1 fruit fly cellular context compared by ENCODE assay signal in genomic region chr3R:17794335-17795074, dm6.
TF ChIP-seq lines count a peak whose summit lies in the region.

Gene CG43102 (minus strand): TSS chr3R:17794490.

TF ChIP-seq in whole organism, embryonic, 481 proteins besides CTCF, POLR2A, EP300 and RAD21 (continued from another document and continues in another):
- TF ChIP-seq bab2 (GFP tag; optimal IDR thresholded peaks at IDR 0.05; lab: Kevin White, UChicago), result peak; percentile 34
- no peak for TF ChIP-seq crc (GFP tag; optimal IDR thresholded peaks at IDR 0.05; lab: Kevin White, UChicago)
- TF ChIP-seq CG8388 (GFP tag; optimal IDR thresholded peaks at IDR 0.05; lab: Kevin White, UChicago), result peak; percentile 51
- TF ChIP-seq grn (GFP tag; optimal IDR thresholded peaks at IDR 0.05; lab: Kevin White, UChicago), result no peak
- TF ChIP-seq klu (GFP tag; IDR thresholded peaks at IDR 0.05; lab: Robert Waterston, UW), result no peak; the same call in 1 of the 2 replicates
- TF ChIP-seq br (optimal IDR thresholded peaks at IDR 0.05; lab: Kevin White, UChicago), result no peak
- TF ChIP-seq CG10431 (GFP tag; optimal IDR thresholded peaks at IDR 0.05; lab: Kevin White, UChicago), result peak; percentile 22
- TF ChIP-seq knrl (GFP tag; IDR thresholded peaks at IDR 0.05; lab: Robert Waterston, UW; ENCODE audit: partially characterized antibody), result peak; percentile 73; the same call in 2 of the 3 replicates
- TF ChIP-seq wor (GFP tag; IDR thresholded peaks at IDR 0.05; lab: Robert Waterston, UW), result no peak
- TF ChIP-seq Nf-YC (tag; optimal IDR thresholded peaks at IDR 0.05; lab: Kevin White, UChicago), result peak; percentile 74
- TF ChIP-seq CG4730 (GFP tag; IDR thresholded peaks at IDR 0.05; lab: Robert Waterston, UW), result peak; percentile 50; the same call in 1 of the 2 replicates
- TF ChIP-seq hbn (GFP tag; IDR thresholded peaks at IDR 0.05; lab: Robert Waterston, UW; ENCODE audit: partially characterized antibody), result 0 out of 2 replicates have a peak, but pooled peaks have one; percentile 60
- peak; percentile 78 for TF ChIP-seq grau (tag; optimal IDR thresholded peaks at IDR 0.05; lab: Kevin White, UChicago)
- TF ChIP-seq CG2120 (GFP tag; optimal IDR thresholded peaks at IDR 0.05; lab: Kevin White, UChicago), result peak; percentile 67
- TF ChIP-seq Sry-δ (GFP tag; optimal IDR thresholded peaks at IDR 0.05; lab: Kevin White, UChicago), result no peak
- TF ChIP-seq gt (GFP tag; IDR thresholded peaks at IDR 0.05; lab: Robert Waterston, UW), result no peak
- TF ChIP-seq CG8944 (GFP tag; optimal IDR thresholded peaks at IDR 0.05; lab: Kevin White, UChicago), result peak; percentile 44
- no peak for TF ChIP-seq CG10321 (GFP tag; IDR thresholded peaks at IDR 0.05; lab: Robert Waterston, UW)
- TF ChIP-seq Elba2 (GFP tag; optimal IDR thresholded peaks at IDR 0.05; lab: Kevin White, UChicago), result no peak
- TF ChIP-seq HLH4C (GFP tag; IDR thresholded peaks at IDR 0.05; lab: Robert Waterston, UW; ENCODE audit: partially characterized antibody), result peak; percentile 59
- TF ChIP-seq Aef1 (GFP tag; IDR thresholded peaks at IDR 0.05; lab: Robert Waterston, UW), result peak; percentile 75
- TF ChIP-seq trem (tag; optimal IDR thresholded peaks at IDR 0.05; lab: Kevin White, UChicago), result peak; percentile 63
- no peak for TF ChIP-seq CG4854 (GFP tag; optimal IDR thresholded peaks at IDR 0.05; lab: Kevin White, UChicago)
- TF ChIP-seq Myb (GFP tag; optimal IDR thresholded peaks at IDR 0.05; lab: Kevin White, UChicago), result peak; percentile 64
- TF ChIP-seq CG31388 (GFP tag; optimal IDR thresholded peaks at IDR 0.05; lab: Kevin White, UChicago), result no peak
- peak; percentile 65 for TF ChIP-seq Jarid2 (GFP tag; optimal IDR thresholded peaks at IDR 0.05; lab: Kevin White, UChicago)
- TF ChIP-seq nau (GFP tag; optimal IDR thresholded peaks at IDR 0.05; lab: Kevin White, UChicago), result no peak
- no peak for TF ChIP-seq CG17186 (GFP tag; optimal IDR thresholded peaks at IDR 0.05; lab: Kevin White, UChicago)
- TF ChIP-seq Nf-YA (GFP tag; IDR thresholded peaks at IDR 0.05; lab: Robert Waterston, UW), result peak; percentile 42; the same call in 1 of the 2 replicates
- TF ChIP-seq sc (optimal IDR thresholded peaks at IDR 0.05; lab: Kevin White, UChicago), result no peak
- TF ChIP-seq sc (GFP tag; optimal IDR thresholded peaks at IDR 0.05; lab: Kevin White, UChicago), result peak; percentile 2
- no peak for TF ChIP-seq zf30C (GFP tag; optimal IDR thresholded peaks at IDR 0.05; lab: Kevin White, UChicago)
- peak; percentile 3 for TF ChIP-seq NC2α (GFP tag; optimal IDR thresholded peaks at IDR 0.05; lab: Kevin White, UChicago)
- TF ChIP-seq CG14710 (tag; optimal IDR thresholded peaks at IDR 0.05; lab: Kevin White, UChicago), result peak; percentile 80
- TF ChIP-seq Blimp-1 (GFP tag; optimal IDR thresholded peaks at IDR 0.05; lab: Kevin White, UChicago), result peak; percentile 63
- peak; percentile 69 for TF ChIP-seq vnd (GFP tag; IDR thresholded peaks at IDR 0.05; lab: Robert Waterston, UW; ENCODE audit: partially characterized antibody)
- TF ChIP-seq Dref (GFP tag; IDR thresholded peaks at IDR 0.05; lab: Robert Waterston, UW), result peak; percentile 59
- TF ChIP-seq CG15011 (GFP tag; optimal IDR thresholded peaks at IDR 0.05; lab: Kevin White, UChicago), result peak; percentile 16
- TF ChIP-seq gce (GFP tag; IDR thresholded peaks at IDR 0.05; lab: Robert Waterston, UW), result peak; percentile 47; the same call in 1 of the 3 replicates
- no peak for TF ChIP-seq sim (GFP tag; IDR thresholded peaks at IDR 0.05; lab: Robert Waterston, UW)
- peak; percentile 58 for TF ChIP-seq wek (GFP tag; optimal IDR thresholded peaks at IDR 0.05; lab: Kevin White, UChicago)
- TF ChIP-seq disco-r (GFP tag; optimal IDR thresholded peaks at IDR 0.05; lab: Kevin White, UChicago), result no peak
- peak; percentile 72 for TF ChIP-seq az2 (GFP tag; optimal IDR thresholded peaks at IDR 0.05; lab: Kevin White, UChicago)
- peak; percentile 61; the same call in 2 of the 3 replicates for TF ChIP-seq CG11695 (GFP tag; IDR thresholded peaks at IDR 0.05; lab: Robert Waterston, UW)
- TF ChIP-seq CG12391 (tag; optimal IDR thresholded peaks at IDR 0.05; lab: Kevin White, UChicago), result peak; percentile 72
- TF ChIP-seq Sin3A (optimal IDR thresholded peaks at IDR 0.05; lab: Kevin White, UChicago), result no peak
- peak; percentile 24 for TF ChIP-seq chn (GFP tag; optimal IDR thresholded peaks at IDR 0.05; lab: Kevin White, UChicago)
- peak; percentile 69; the same call in 2 of the 3 replicates for TF ChIP-seq zfh1 (GFP tag; IDR thresholded peaks at IDR 0.05; lab: Robert Waterston, UW)
- no peak for TF ChIP-seq CG8359 (GFP tag; optimal IDR thresholded peaks at IDR 0.05; lab: Kevin White, UChicago; ENCODE audit: borderline replicate concordance)
- TF ChIP-seq cwo (GFP tag; optimal IDR thresholded peaks at IDR 0.05; lab: Kevin White, UChicago), result peak; percentile 9
- TF ChIP-seq bbx (GFP tag; IDR thresholded peaks at IDR 0.05; lab: Robert Waterston, UW; ENCODE audit: partially characterized antibody), result peak; percentile 57
- peak; percentile 83 for TF ChIP-seq CG17361 (GFP tag; IDR thresholded peaks at IDR 0.05; lab: Robert Waterston, UW)
- TF ChIP-seq Kr (GFP tag; optimal IDR thresholded peaks at IDR 0.05; lab: Kevin White, UChicago), result no peak
- peak; percentile 58 for TF ChIP-seq Abd-B (GFP tag; optimal IDR thresholded peaks at IDR 0.05; lab: Kevin White, UChicago)
- TF ChIP-seq CG14014 (GFP tag; IDR thresholded peaks at IDR 0.05; lab: Robert Waterston, UW), result peak; percentile 70
- TF ChIP-seq hkb (optimal IDR thresholded peaks at IDR 0.05; lab: Kevin White, UChicago), result no peak
- peak; percentile 86 for TF ChIP-seq hkb (GFP tag; IDR thresholded peaks at IDR 0.05; lab: Robert Waterston, UW)
- TF ChIP-seq amos (GFP tag; IDR thresholded peaks at IDR 0.05; lab: Robert Waterston, UW; ENCODE audit: partially characterized antibody), result peak; percentile 66
- peak; percentile 3 for TF ChIP-seq fd64A (GFP tag; optimal IDR thresholded peaks at IDR 0.05; lab: Kevin White, UChicago)
- no peak for TF ChIP-seq sima (GFP tag; optimal IDR thresholded peaks at IDR 0.05; lab: Kevin White, UChicago)
- TF ChIP-seq CG2875 (GFP tag; optimal IDR thresholded peaks at IDR 0.05; lab: Kevin White, UChicago), result peak; percentile 18
- TF ChIP-seq CG31441 (GFP tag; IDR thresholded peaks at IDR 0.05; lab: Robert Waterston, UW), result peak; percentile 83
- peak; percentile 58; the same call in 1 of the 2 replicates for TF ChIP-seq lmd (GFP tag; IDR thresholded peaks at IDR 0.05; lab: Robert Waterston, UW)
- TF ChIP-seq Oli (tag; optimal IDR thresholded peaks at IDR 0.05; lab: Kevin White, UChicago), result peak; percentile 65
- peak; percentile 93 for TF ChIP-seq CG11560 (tag; IDR thresholded peaks at IDR 0.05; lab: Robert Waterston, UW)
- TF ChIP-seq unc-4 (GFP tag; IDR thresholded peaks at IDR 0.05; lab: Robert Waterston, UW; ENCODE audit: partially characterized antibody), result peak; percentile 80; the same call in 1 of the 2 replicates
- no peak for TF ChIP-seq ab (GFP tag; optimal IDR thresholded peaks at IDR 0.05; lab: Kevin White, UChicago)
- peak; percentile 72 for TF ChIP-seq Sox102F (GFP tag; optimal IDR thresholded peaks at IDR 0.05; lab: Kevin White, UChicago)
- TF ChIP-seq ranshi (GFP tag; IDR thresholded peaks at IDR 0.05; lab: Robert Waterston, UW), result peak; percentile 66
- peak; percentile 57 for TF ChIP-seq onecut (GFP tag; IDR thresholded peaks at IDR 0.05; lab: Robert Waterston, UW)
- no peak for TF ChIP-seq CG7745 (tag; optimal IDR thresholded peaks at IDR 0.05; lab: Kevin White, UChicago)
- no peak for TF ChIP-seq p53 (GFP tag; optimal IDR thresholded peaks at IDR 0.05; lab: Kevin White, UChicago)
- peak; percentile 14 for TF ChIP-seq Usf (GFP tag; optimal IDR thresholded peaks at IDR 0.05; lab: Kevin White, UChicago)
- peak; percentile 73 for TF ChIP-seq Awh (GFP tag; IDR thresholded peaks at IDR 0.05; lab: Robert Waterston, UW)
- peak; percentile 33 for TF ChIP-seq CG12219 (GFP tag; optimal IDR thresholded peaks at IDR 0.05; lab: Kevin White, UChicago)
- no peak for TF ChIP-seq CG3838 (GFP tag; optimal IDR thresholded peaks at IDR 0.05; lab: Kevin White, UChicago)
- TF ChIP-seq ci (GFP tag; IDR thresholded peaks at IDR 0.05; lab: Robert Waterston, UW), result peak; percentile 82
- TF ChIP-seq CG10979 (tag; optimal IDR thresholded peaks at IDR 0.05; lab: Kevin White, UChicago), result peak; percentile 44
- no peak for TF ChIP-seq Stat92E (GFP tag; optimal IDR thresholded peaks at IDR 0.05; lab: Kevin White, UChicago)
- peak; percentile 30 for TF ChIP-seq D19B (GFP tag; optimal IDR thresholded peaks at IDR 0.05; lab: Kevin White, UChicago)
- no peak for TF ChIP-seq Oaz (GFP tag; IDR thresholded peaks at IDR 0.05; lab: Robert Waterston, UW)
- 0 out of 3 replicates have a peak, but pooled peaks have one; percentile 43 for TF ChIP-seq mld (GFP tag; IDR thresholded peaks at IDR 0.05; lab: Robert Waterston, UW; ENCODE audit: partially characterized antibody)
- peak; percentile 49 for TF ChIP-seq odd (GFP tag; optimal IDR thresholded peaks at IDR 0.05; lab: Kevin White, UChicago)
- TF ChIP-seq Atf-2 (GFP tag; optimal IDR thresholded peaks at IDR 0.05; lab: Kevin White, UChicago), result peak; percentile 46
- TF ChIP-seq lov (optimal IDR thresholded peaks at IDR 0.05; lab: Kevin White, UChicago), result no peak
- TF ChIP-seq lov (GFP tag; IDR thresholded peaks at IDR 0.05; lab: Robert Waterston, UW), result 0 out of 3 replicates have a peak, but pooled peaks have one; percentile 41
- TF ChIP-seq CG1603 (tag; optimal IDR thresholded peaks at IDR 0.05; lab: Kevin White, UChicago), result peak; percentile 61
- TF ChIP-seq Ravus (GFP tag; IDR thresholded peaks at IDR 0.05; lab: Robert Waterston, UW), result no peak; the same call in 1 of the 2 replicates
- peak; percentile 56; the same call in 2 of the 3 replicates for TF ChIP-seq CG2889 (GFP tag; IDR thresholded peaks at IDR 0.05; lab: Robert Waterston, UW)
- peak; percentile 91 for TF ChIP-seq CG4707 (GFP tag; optimal IDR thresholded peaks at IDR 0.05; lab: Kevin White, UChicago)
- peak; percentile 18 for TF ChIP-seq ash1 (GFP tag; optimal IDR thresholded peaks at IDR 0.05; lab: Kevin White, UChicago)
- TF ChIP-seq Gug (GFP tag; IDR thresholded peaks at IDR 0.05; lab: Robert Waterston, UW), result peak; percentile 76
- TF ChIP-seq Mes4 (GFP tag; optimal IDR thresholded peaks at IDR 0.05; lab: Kevin White, UChicago), result no peak
- no peak for TF ChIP-seq nerfin-2 (GFP tag; IDR thresholded peaks at IDR 0.05; lab: Robert Waterston, UW; ENCODE audit: partially characterized antibody)
- peak; percentile 20 for TF ChIP-seq kni (GFP tag; optimal IDR thresholded peaks at IDR 0.05; lab: Kevin White, UChicago)
- peak; percentile 90 for TF ChIP-seq CG15514 (GFP tag; optimal IDR thresholded peaks at IDR 0.05; lab: Kevin White, UChicago)
- TF ChIP-seq Dbx (GFP tag; IDR thresholded peaks at IDR 0.05; lab: Robert Waterston, UW), result peak; percentile 72
- TF ChIP-seq Taf1 (GFP tag; IDR thresholded peaks at IDR 0.05; lab: Robert Waterston, UW), result peak; percentile 62
- peak; percentile 27; the same call in 1 of the 3 replicates for TF ChIP-seq CG2199 (GFP tag; IDR thresholded peaks at IDR 0.05; lab: Robert Waterston, UW)
- peak; percentile 70 for TF ChIP-seq CG13424 (tag; optimal IDR thresholded peaks at IDR 0.05; lab: Kevin White, UChicago)
- TF ChIP-seq CG6689 (GFP tag; IDR thresholded peaks at IDR 0.05; lab: Robert Waterston, UW), result 0 out of 2 replicates have a peak, but pooled peaks have one; percentile 33
- peak; percentile 78 for TF ChIP-seq CG17829 (tag; optimal IDR thresholded peaks at IDR 0.05; lab: Kevin White, UChicago)
- no peak for TF ChIP-seq CHES-1-like (GFP tag; optimal IDR thresholded peaks at IDR 0.05; lab: Kevin White, UChicago)
- TF ChIP-seq Ssrp (tag; optimal IDR thresholded peaks at IDR 0.05; lab: Kevin White, UChicago), result peak; percentile 32
- TF ChIP-seq CG18599 (GFP tag; optimal IDR thresholded peaks at IDR 0.05; lab: Kevin White, UChicago), result peak; percentile 79
- TF ChIP-seq HLH3B (GFP tag; IDR thresholded peaks at IDR 0.05; lab: Robert Waterston, UW), result peak; percentile 74
- peak; percentile 59 for TF ChIP-seq ERR (GFP tag; optimal IDR thresholded peaks at IDR 0.05; lab: Kevin White, UChicago)
- TF ChIP-seq gcm (GFP tag; optimal IDR thresholded peaks at IDR 0.05; lab: Kevin White, UChicago), result peak; percentile 37
- no peak for TF ChIP-seq CG12104 (GFP tag; optimal IDR thresholded peaks at IDR 0.05; lab: Kevin White, UChicago)
- peak; percentile 16; the same call in 1 of the 2 replicates for TF ChIP-seq CG8765 (GFP tag; IDR thresholded peaks at IDR 0.05; lab: Robert Waterston, UW)
- TF ChIP-seq CG32772 (GFP tag; IDR thresholded peaks at IDR 0.05; lab: Robert Waterston, UW), result peak; percentile 70
- TF ChIP-seq insv (GFP tag; optimal IDR thresholded peaks at IDR 0.05; lab: Kevin White, UChicago), result no peak
- no peak for TF ChIP-seq prd (optimal IDR thresholded peaks at IDR 0.05; lab: Kevin White, UChicago)
- peak; percentile 80 for TF ChIP-seq prd (GFP tag; IDR thresholded peaks at IDR 0.05; lab: Robert Waterston, UW)
- TF ChIP-seq Trl (optimal IDR thresholded peaks at IDR 0.05; lab: Kevin White, UChicago), result no peak
- peak; percentile 3 for TF ChIP-seq Trl (GFP tag; optimal IDR thresholded peaks at IDR 0.05; lab: Kevin White, UChicago)
- peak; percentile 28 for TF ChIP-seq CG7786 (GFP tag; optimal IDR thresholded peaks at IDR 0.05; lab: Kevin White, UChicago)
- peak; percentile 83 for TF ChIP-seq Doc3 (GFP tag; IDR thresholded peaks at IDR 0.05; lab: Robert Waterston, UW; ENCODE audit: partially characterized antibody)
- peak; percentile 42 for TF ChIP-seq BtbVII (GFP tag; optimal IDR thresholded peaks at IDR 0.05; lab: Kevin White, UChicago)
- TF ChIP-seq CG33557 (GFP tag; optimal IDR thresholded peaks at IDR 0.05; lab: Kevin White, UChicago), result peak; percentile 42
- TF ChIP-seq emc (GFP tag; optimal IDR thresholded peaks at IDR 0.05; lab: Kevin White, UChicago), result peak; percentile 13
- TF ChIP-seq CG33213 (GFP tag; optimal IDR thresholded peaks at IDR 0.05; lab: Kevin White, UChicago), result peak; percentile 49
- peak; percentile 33 for TF ChIP-seq CG11723 (GFP tag; optimal IDR thresholded peaks at IDR 0.05; lab: Kevin White, UChicago)
- TF ChIP-seq ems (GFP tag; optimal IDR thresholded peaks at IDR 0.05; lab: Kevin White, UChicago), result no peak
- TF ChIP-seq pb (GFP tag; optimal IDR thresholded peaks at IDR 0.05; lab: Kevin White, UChicago), result peak; percentile 46
- no peak for TF ChIP-seq NC2β (GFP tag; optimal IDR thresholded peaks at IDR 0.05; lab: Kevin White, UChicago)
- peak; percentile 83 for TF ChIP-seq Rfx (GFP tag; IDR thresholded peaks at IDR 0.05; lab: Robert Waterston, UW)
- peak; percentile 80 for TF ChIP-seq CG10366 (GFP tag; IDR thresholded peaks at IDR 0.05; lab: Robert Waterston, UW)
- peak; percentile 15 for TF ChIP-seq HLH54F (GFP tag; optimal IDR thresholded peaks at IDR 0.05; lab: Kevin White, UChicago)
